Worm (Caenorhabditis elegans) whole organism, L4 larva: ENCODE data around the gene dpy-1.
A peak's percentile ranks its signal among the peaks of the same experiment; 100 is the strongest.

Source experiments
- F44E2.7 ChIP-seq: fragments of 200-800 bp; sonication (Bioruptor generic); IDR thresholded peaks from 2 replicates; pipeline ENCODE4 v2.1.2; 2022; ENCODE audit warnings: missing genetic modification characterization, missing compliant biosample characterization
- T26A8.4 ChIP-seq: fragments of 200-800 bp; sonication (Bioruptor generic); IDR thresholded peaks from 2 replicates; pipeline ENCODE4 v1.3.6; 2022; ENCODE audit warnings: missing genetic modification characterization, missing compliant biosample characterization
- ZK546.5 ChIP-seq, 2 experiments: sonication (generic microtip); optimal IDR thresholded peaks; 2 replicates each; lab custom pipeline; 2017; ENCODE audit warnings: missing biosample characterization in 2 of 2, missing genetic modification characterization in 2 of 2
- aha-1 ChIP-seq: fragments of 150-350 bp; peaks from one replicate; lab custom pipeline; 2014; ENCODE audit warnings: missing biosample characterization, missing genetic modification characterization
- arid-1 ChIP-seq: fragments of 200-800 bp; sonication (Bioruptor generic); conservative IDR thresholded peaks from 2 replicates; pipeline ENCODE4 v1.3.6; 2022; ENCODE audit warnings: missing genetic modification reagents, missing genetic modification characterization, missing compliant biosample characterization
- attf-4 ChIP-seq: sonication (generic microtip); optimal IDR thresholded peaks from 3 replicates; lab custom pipeline; 2017; ENCODE audit warnings: missing biosample characterization, missing genetic modification characterization
- ceh-28 ChIP-seq: fragments of 150-350 bp; optimal IDR thresholded peaks from 2 replicates; lab custom pipeline; 2014; ENCODE audit warnings: missing biosample characterization, missing genetic modification reagents, missing genetic modification characterization
- ceh-32 ChIP-seq: sonication (generic microtip); optimal IDR thresholded peaks from 2 replicates; lab custom pipeline; 2016; ENCODE audit warnings: mild to moderate bottlenecking, missing genetic modification characterization, missing compliant biosample characterization; ENCODE audit not compliant: poor library complexity
- ceh-82 ChIP-seq: sonication (generic microtip); optimal IDR thresholded peaks from 2 replicates; lab custom pipeline; 2017; ENCODE audit warnings: missing biosample characterization, missing genetic modification characterization
- ces-1 ChIP-seq: fragments of 150-350 bp; sonication (generic microtip); optimal IDR thresholded peaks from 4 replicates; lab custom pipeline; 2014; ENCODE audit warnings: missing biosample characterization, missing genetic modification reagents, missing genetic modification characterization
- dmd-9 ChIP-seq: fragments of 200-800 bp; sonication (Bioruptor generic); IDR thresholded peaks from 2 replicates; pipeline ENCODE4 v1.3.6; 2022; ENCODE audit warnings: missing genetic modification reagents, missing genetic modification characterization, missing compliant biosample characterization
- dve-1 ChIP-seq: sonication (generic microtip); optimal IDR thresholded peaks from 2 replicates; lab custom pipeline; 2017; ENCODE audit warnings: antibody characterized with exemption, mild to moderate bottlenecking, missing genetic modification characterization, missing compliant biosample characterization; ENCODE audit not compliant: insufficient read depth
- fkh-10 ChIP-seq: fragments of 150-350 bp; optimal IDR thresholded peaks from 2 replicates; lab custom pipeline; 2014; ENCODE audit warnings: missing biosample characterization, missing genetic modification reagents, missing genetic modification characterization
- hmg-1.1 ChIP-seq: fragments of 200-800 bp; sonication (Bioruptor generic); IDR thresholded peaks from 2 replicates; pipeline ENCODE4 v1.3.6; 2022; ENCODE audit warnings: missing genetic modification reagents, missing genetic modification characterization, missing compliant biosample characterization
- lin-15B ChIP-seq: fragments of 150-350 bp; sonication (generic microtip); optimal IDR thresholded peaks from 3 replicates; lab custom pipeline; 2014; ENCODE audit warnings: missing biosample characterization, missing genetic modification characterization
- lir-3 ChIP-seq: sonication (generic microtip); optimal IDR thresholded peaks from 2 replicates; lab custom pipeline; 2016; ENCODE audit warnings: mild to moderate bottlenecking, missing genetic modification characterization, missing compliant biosample characterization
- lsy-2 ChIP-seq, 2 experiments: fragments of 150-350 bp in 1 of 2; sonication (generic microtip) in 1 of 2; optimal IDR thresholded peaks; 2 replicates each; lab custom pipeline; 2014 to 2017; ENCODE audit warnings: missing biosample characterization in 2 of 2, missing genetic modification characterization in 2 of 2
- madf-5 ChIP-seq, 2 experiments: fragments of 200-800 bp; sonication (Bioruptor generic); IDR thresholded peaks; 2 replicates each; pipeline ENCODE4 v1.3.6; 2022; ENCODE audit warnings: missing compliant biosample characterization in 2 of 2, missing genetic modification characterization in 2 of 2
- madf-9 ChIP-seq: fragments of 200-800 bp; sonication (Bioruptor generic); conservative IDR thresholded peaks from 2 replicates; pipeline ENCODE4 v1.3.6; 2022; ENCODE audit warnings: missing genetic modification reagents, missing genetic modification characterization, missing compliant biosample characterization
- mdl-1 ChIP-seq, 2 experiments: fragments of 150-350 bp in 1 of 2; sonication (generic microtip) in 1 of 2; optimal IDR thresholded peaks; 2 replicates each; lab custom pipeline; 2014 to 2017; ENCODE audit warnings: missing biosample characterization in 2 of 2, missing genetic modification characterization in 2 of 2
- mxl-2 ChIP-seq: fragments of 200-800 bp; sonication (Bioruptor generic); conservative IDR thresholded peaks from 2 replicates; pipeline ENCODE4 v1.3.6; 2022; ENCODE audit warnings: missing genetic modification reagents, missing genetic modification characterization, missing compliant biosample characterization
- nhr-10 ChIP-seq: fragments of 150-350 bp; optimal IDR thresholded peaks from 2 replicates; lab custom pipeline; 2014; ENCODE audit warnings: missing biosample characterization, missing genetic modification characterization
- nhr-48 ChIP-seq: sonication (generic microtip); optimal IDR thresholded peaks from 2 replicates; lab custom pipeline; 2016; ENCODE audit warnings: mild to moderate bottlenecking, missing genetic modification characterization, missing compliant biosample characterization
- php-3 ChIP-seq: fragments of 200-800 bp; sonication (Bioruptor generic); IDR thresholded peaks from 2 replicates; pipeline ENCODE4 v1.3.6; 2022; ENCODE audit warnings: missing genetic modification reagents, missing genetic modification characterization, missing compliant biosample characterization
- sdz-12 ChIP-seq: fragments of 200-800 bp; sonication (Bioruptor generic); optimal IDR thresholded peaks from 2 replicates; lab custom pipeline; 2018; ENCODE audit warnings: mild to moderate bottlenecking, missing genetic modification characterization, missing compliant biosample characterization
- set-16 ChIP-seq: fragments of 200-800 bp; sonication (Bioruptor generic); IDR thresholded peaks from 2 replicates; pipeline ENCODE4 v1.3.6; 2022; ENCODE audit warnings: missing genetic modification reagents, missing genetic modification characterization, missing compliant biosample characterization
- skn-1 ChIP-seq: fragments of 150-350 bp; optimal IDR thresholded peaks from 2 replicates; lab custom pipeline; 2014; ENCODE audit warnings: missing biosample characterization, missing genetic modification characterization
- unc-39 ChIP-seq: sonication (generic microtip); optimal IDR thresholded peaks from 2 replicates; lab custom pipeline; 2017; ENCODE audit warnings: missing biosample characterization, missing genetic modification characterization
- unc-62 ChIP-seq, 3 experiments: fragments of 150-350 bp in 1 of 3; sonication (generic microtip); optimal IDR thresholded peaks in 2 of 3; peaks in 1 of 3; 1 replicate in 1 of 3; 2 replicates in 2 of 3; lab custom pipeline; 2014 to 2017; ENCODE audit warnings: missing biosample characterization in 3 of 3, missing genetic modification characterization in 3 of 3, missing genetic modification reagents in 3 of 3, missing genotype in 1 of 3
- vab-7 ChIP-seq: fragments of 200-800 bp; sonication (Bioruptor generic); IDR thresholded peaks from 2 replicates; pipeline ENCODE4 v1.3.6; 2022; ENCODE audit warnings: missing genetic modification reagents, missing genetic modification characterization, missing compliant biosample characterization
- zfp-2 ChIP-seq: sonication (generic microtip); optimal IDR thresholded peaks from 2 replicates; lab custom pipeline; 2016; ENCODE audit warnings: mild to moderate bottlenecking, missing genetic modification characterization, missing compliant biosample characterization
- zip-11 ChIP-seq: fragments of 200-800 bp; sonication (Bioruptor generic); IDR thresholded peaks from 2 replicates; pipeline ENCODE4 v1.3.6; 2022; ENCODE audit warnings: missing genetic modification characterization, missing compliant biosample characterization
- ztf-7 ChIP-seq: fragments of 150-350 bp; optimal IDR thresholded peaks from 2 replicates; lab custom pipeline; 2014; ENCODE audit warnings: missing biosample characterization, missing genetic modification characterization

dpy-1 gene

DNA sequence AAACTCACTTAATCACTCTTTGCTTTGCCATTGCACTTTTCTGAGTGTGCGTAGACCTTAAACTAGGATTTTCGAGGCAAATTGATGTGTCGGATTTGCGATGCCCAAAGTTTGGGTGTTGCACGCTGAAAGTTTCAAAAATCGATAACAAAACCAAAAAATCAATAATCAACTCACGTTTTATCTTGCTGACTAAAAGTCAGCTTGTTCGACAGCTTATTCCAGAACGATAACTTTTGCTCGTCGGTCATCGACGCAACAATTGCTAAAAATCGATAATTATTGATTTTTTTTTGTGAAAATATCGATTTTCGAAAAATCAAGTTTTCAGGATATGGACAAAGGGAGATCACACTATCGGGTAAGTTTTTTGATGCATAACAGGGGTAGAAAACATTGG lies 35.2 kb downstream of the dpy-1 start:
- TF ChIP-seq hmg-1.1 (GFP tag; lab: Robert Waterston, UW), result no peak
- peak; percentile 94 for TF ChIP-seq ceh-28 (tag; lab: Kevin White, UChicago)
- TF ChIP-seq mdl-1 (tag; optimal IDR thresholded peaks at IDR 0.05; lab: Kevin White, UChicago), result no peak
- TF ChIP-seq skn-1 (tag; lab: Kevin White, UChicago), result no peak

DNA sequence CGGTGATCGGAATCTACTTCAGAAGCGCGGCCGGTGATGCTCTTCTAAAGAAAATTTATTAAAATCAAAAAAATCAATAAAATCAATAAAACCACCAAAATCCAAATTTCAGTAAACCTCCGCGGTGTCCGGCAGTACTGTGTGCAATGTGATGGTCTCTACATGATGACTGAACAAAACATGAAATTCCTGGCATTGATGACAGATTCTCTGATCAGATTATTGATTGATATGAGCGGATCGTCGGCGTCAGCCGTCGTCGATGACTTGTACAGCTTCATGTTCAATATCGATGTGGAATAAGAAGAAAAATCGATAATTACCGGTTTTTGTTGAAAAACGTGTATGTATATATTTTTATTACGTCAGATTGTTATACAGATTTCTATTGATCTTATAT lies 38.9 kb downstream of the dpy-1 start:
- peak; percentile 28 for TF ChIP-seq ceh-28 (tag; lab: Kevin White, UChicago)
- peak in 1 of 2 experiments; percentile 62 for TF ChIP-seq unc-62 (GFP tag; optimal IDR thresholded peaks at IDR 0.05 in 1 of 2; lab: Kevin White, UChicago)
- no peak for TF ChIP-seq unc-62 (tag; optimal IDR thresholded peaks at IDR 0.05; lab: Kevin White, UChicago)
- no peak for TF ChIP-seq ZK546.5 (tag; optimal IDR thresholded peaks at IDR 0.05; lab: Kevin White, UChicago)
- TF ChIP-seq vab-7 (GFP tag; lab: Robert Waterston, UW), result no peak

DNA sequence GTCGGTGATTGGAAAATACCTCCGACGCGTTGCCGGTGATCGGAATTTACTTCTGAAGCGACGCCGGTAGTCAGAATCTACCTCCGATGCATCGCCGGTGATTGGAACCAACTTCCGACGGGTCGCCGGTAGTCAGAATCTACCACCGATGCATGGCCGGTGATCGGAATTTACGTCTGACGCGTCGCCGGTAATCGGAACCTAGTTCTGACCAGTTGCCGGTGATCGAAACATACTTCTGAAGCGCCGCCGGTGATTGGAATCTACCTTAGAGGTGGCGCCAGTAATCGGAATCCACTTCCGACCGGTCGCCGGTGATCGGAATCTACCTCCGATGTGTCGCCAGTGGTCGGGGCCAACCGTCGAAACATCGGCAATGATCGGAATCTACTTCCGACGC lies 39.5 kb downstream of the dpy-1 start:
- TF ChIP-seq set-16 (GFP tag; lab: Robert Waterston, UW), result peak; percentile 65
- TF ChIP-seq dve-1, result no peak

DNA sequence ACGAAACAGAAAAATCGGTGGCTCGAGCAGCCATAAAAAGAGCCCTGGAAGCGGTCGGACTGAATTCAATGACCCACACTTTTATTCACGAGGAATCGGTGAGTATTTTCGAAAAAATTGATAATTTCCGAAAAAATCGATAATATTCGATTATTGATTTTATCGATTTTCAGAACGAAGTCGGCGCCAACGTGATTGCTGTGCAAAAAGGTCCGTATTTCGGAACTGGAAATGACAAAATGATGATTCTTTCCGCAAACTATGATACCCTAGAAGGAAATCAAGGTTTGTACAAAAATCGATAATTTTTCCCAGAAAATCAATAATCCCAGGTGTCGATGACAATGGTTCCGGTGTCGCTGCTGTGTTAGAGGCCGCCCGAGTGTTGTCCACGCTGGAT lies 40.9 kb downstream of the dpy-1 start:
- TF ChIP-seq unc-39 (tag; lab: Kevin White, UChicago) (no peak), ceh-28 (tag; lab: Kevin White, UChicago) (peak; percentile 89)

DNA sequence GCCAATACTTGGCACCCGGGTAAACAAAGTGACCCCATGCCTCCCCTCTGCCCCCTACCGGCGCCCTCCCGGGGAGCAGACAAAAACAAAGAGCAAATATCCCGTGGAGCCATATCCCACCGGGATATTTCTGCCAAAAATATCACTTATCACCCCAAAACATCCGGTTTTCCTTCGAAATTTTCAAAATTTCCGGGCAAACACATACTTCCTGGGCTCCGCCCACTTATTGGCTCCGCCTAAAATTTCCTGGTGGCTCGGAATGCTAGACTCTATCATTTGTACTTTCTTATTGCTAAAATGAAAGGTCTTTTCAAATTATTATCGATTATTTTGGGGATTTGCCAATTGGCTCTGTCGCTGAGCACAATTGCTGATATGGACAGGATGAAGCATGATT lies 42.1 kb downstream of the dpy-1 start, which contains the start of gene Y39A3B.1:
Gene Y39A3B.1, plus strand, starts transcription at position 301 of the 400 bp plus-strand sequence.
- TF ChIP-seq ztf-7 (tag; lab: Kevin White, UChicago), result no peak
- no peak for TF ChIP-seq lir-3 (tag; lab: Kevin White, UChicago)
- no peak for TF ChIP-seq lin-15B (tag; lab: Kevin White, UChicago)
- TF ChIP-seq attf-4 (tag; lab: Kevin White, UChicago), result no peak
- TF ChIP-seq arid-1 (GFP tag; lab: Robert Waterston, UW), result no peak
- no peak for TF ChIP-seq ceh-32
- no peak for TF ChIP-seq madf-5 (GFP tag; IDR thresholded peaks at IDR 0.05; lab: Robert Waterston, UW)
- no peak for TF ChIP-seq set-16 (GFP tag; lab: Robert Waterston, UW)
- no peak for TF ChIP-seq ces-1
- TF ChIP-seq ceh-82 (tag; lab: Kevin White, UChicago), result no peak
- no peak for TF ChIP-seq zfp-2 (tag; lab: Kevin White, UChicago)
- TF ChIP-seq T26A8.4 (GFP tag; lab: Robert Waterston, UW), result no peak
- no peak for TF ChIP-seq fkh-10
- no peak for TF ChIP-seq mxl-2
- TF ChIP-seq nhr-48 (tag; lab: Kevin White, UChicago), result no peak
- TF ChIP-seq F44E2.7 (GFP tag; lab: Robert Waterston, UW), result no peak
- TF ChIP-seq php-3 (GFP tag; lab: Robert Waterston, UW), result no peak

DNA sequence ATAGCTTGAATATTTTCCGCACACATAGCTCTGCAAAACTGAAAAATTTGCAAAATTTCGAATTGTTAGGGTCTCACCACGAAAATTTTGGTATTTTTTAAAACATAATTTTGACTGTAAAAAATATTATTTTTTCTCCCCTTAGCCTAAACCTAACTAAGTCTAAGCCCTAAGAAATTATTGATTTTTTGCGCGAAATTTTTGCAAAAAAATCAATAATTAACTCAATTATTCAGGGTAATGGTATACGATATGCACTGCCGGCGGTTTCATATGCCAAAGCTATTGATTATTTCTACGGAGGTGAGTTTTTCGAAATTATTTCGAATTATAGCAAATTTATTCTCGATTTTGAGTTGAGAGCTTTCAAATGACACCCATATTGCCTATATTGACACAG lies 46.6 kb downstream of the dpy-1 start:
- TF ChIP-seq dmd-9 (GFP tag; lab: Robert Waterston, UW) (no peak), madf-9 (GFP tag; lab: Robert Waterston, UW) (no peak), aha-1 (tag; lab: Kevin White, UChicago) (no peak), mxl-2 (no peak), sdz-12 (GFP tag; lab: Kevin White, UChicago) (no peak), nhr-10 (no peak), ceh-28 (tag; lab: Kevin White, UChicago) (peak; percentile 72), unc-62 (GFP tag; optimal IDR thresholded peaks at IDR 0.05 in 1 of 2; lab: Kevin White, UChicago) (peak in 1 of 2 experiments; percentile 30), unc-62 (tag; optimal IDR thresholded peaks at IDR 0.05; lab: Kevin White, UChicago) (no peak), lsy-2 (tag; optimal IDR thresholded peaks at IDR 0.05; lab: Kevin White, UChicago) (no peak), set-16 (GFP tag; lab: Robert Waterston, UW) (no peak), zip-11 (GFP tag; lab: Robert Waterston, UW) (no peak)
- TF ChIP-seq, all 104 proteins: peak for 2
